Worm (Caenorhabditis elegans) whole organism, L4 larva: Measurements from ENCODE around the gene Y38H6A.1.

Source experiments
- Y75B8A.6 ChIP-seq: fragments of 200-800 bp; sonication (Bioruptor generic); IDR thresholded peaks from 2 replicates; pipeline ENCODE4 v1.3.6; 2022; ENCODE audit warnings: missing genetic modification reagents, missing genetic modification characterization, missing compliant biosample characterization
- ama-1 ChIP-seq: fragments of 150-350 bp; optimal IDR thresholded peaks from 2 replicates; lab custom pipeline; 2014; ENCODE audit warnings: inconsistent platforms, mixed read lengths
- ceh-82 ChIP-seq: sonication (generic microtip); optimal IDR thresholded peaks from 2 replicates; lab custom pipeline; 2017; ENCODE audit warnings: missing biosample characterization, missing genetic modification characterization
- madf-9 ChIP-seq: fragments of 200-800 bp; sonication (Bioruptor generic); conservative IDR thresholded peaks from 2 replicates; pipeline ENCODE4 v1.3.6; 2022; ENCODE audit warnings: missing genetic modification reagents, missing genetic modification characterization, missing compliant biosample characterization
- nhr-25 ChIP-seq: sonication (generic microtip); optimal IDR thresholded peaks from 2 replicates; lab custom pipeline; 2017; ENCODE audit warnings: missing genetic modification characterization, mild to moderate bottlenecking, missing compliant biosample characterization, antibody characterized with exemption, moderate library complexity, borderline replicate concordance; ENCODE audit not compliant: insufficient read depth

DNA sequence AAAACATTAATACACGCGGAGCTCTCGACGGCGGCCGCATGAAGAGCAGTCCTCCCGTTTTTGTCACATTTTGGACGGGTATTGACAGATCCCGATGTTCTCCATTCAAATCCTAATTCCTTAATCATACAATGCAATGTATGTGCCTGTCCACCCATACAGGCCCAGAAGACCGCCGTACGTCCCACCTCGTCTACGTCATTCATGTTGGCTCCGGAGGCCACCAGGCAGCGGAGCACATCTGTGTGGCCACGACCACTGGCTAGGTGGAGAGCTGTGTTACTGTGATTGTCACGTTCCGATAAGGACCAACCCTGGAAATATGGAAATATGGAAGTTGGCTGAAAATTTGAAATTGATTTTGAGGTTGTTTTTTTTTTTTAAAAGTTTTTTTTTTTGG, 42.7 kb upstream of the Y38H6A.1 start:
- TF ChIP-seq nhr-25 (tag; lab: Kevin White, UChicago) (no peak), madf-9 (GFP tag; lab: Robert Waterston, UW) (no peak), Y75B8A.6 (GFP tag; lab: Robert Waterston, UW) (no peak), ceh-82 (tag; lab: Kevin White, UChicago) (no peak), ama-1 (no peak)
